Worm (Caenorhabditis elegans) whole organism, dauer: ENCODE measurements around the gene frpr-19.

Experiments used
- unc-62 ChIP-seq: sonication (generic microtip); optimal IDR thresholded peaks from 2 replicates; lab custom pipeline; 2017; ENCODE audit warnings: missing biosample characterization, missing genetic modification reagents, missing genetic modification characterization

Gene frpr-19

DNA sequence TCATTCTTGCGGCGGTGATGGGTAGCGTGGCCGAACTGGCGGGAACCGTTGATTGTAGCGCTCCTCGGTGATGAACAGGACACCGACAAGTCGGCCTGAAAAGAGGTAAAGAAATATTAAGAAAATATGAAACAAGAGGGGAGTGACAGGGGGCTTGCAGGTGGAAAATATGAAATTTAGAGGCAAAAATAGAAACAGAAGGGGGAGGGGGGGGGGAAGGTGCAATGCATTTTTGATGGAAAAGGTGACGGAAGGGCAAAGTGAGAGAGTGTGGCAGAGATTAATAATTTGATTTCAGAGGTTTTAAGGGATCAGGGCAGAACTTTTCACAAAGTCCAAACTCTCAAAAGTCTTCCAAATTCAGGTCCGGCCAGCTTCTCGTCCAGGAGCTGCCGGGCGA is at the start of gene frpr-19:
TSS of gene frpr-19 (minus strand) at position 101 of the 400 bp plus-strand sequence.
- no peak for TF ChIP-seq unc-62

DNA sequence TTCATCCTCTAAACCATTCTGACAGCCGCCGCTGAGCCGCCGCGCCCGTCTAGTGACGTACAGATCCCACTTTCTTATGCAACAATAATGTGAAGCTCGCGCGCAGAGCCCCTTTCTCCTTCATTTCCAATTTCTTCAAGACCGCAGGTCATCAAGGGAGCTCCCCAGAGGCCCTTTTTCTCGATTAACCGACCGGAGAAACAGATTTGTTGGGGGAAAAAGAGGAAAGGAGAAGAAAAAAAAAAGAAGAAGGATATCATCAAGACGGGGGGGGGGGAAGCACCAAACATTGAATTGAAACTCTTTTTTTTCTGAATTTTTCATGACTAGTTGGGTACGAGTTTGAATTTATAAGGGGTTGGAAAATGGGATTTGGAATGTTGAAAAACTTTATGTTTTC is 45.9 kb upstream of the frpr-19 start:
- TF ChIP-seq unc-62 = no peak

DNA sequence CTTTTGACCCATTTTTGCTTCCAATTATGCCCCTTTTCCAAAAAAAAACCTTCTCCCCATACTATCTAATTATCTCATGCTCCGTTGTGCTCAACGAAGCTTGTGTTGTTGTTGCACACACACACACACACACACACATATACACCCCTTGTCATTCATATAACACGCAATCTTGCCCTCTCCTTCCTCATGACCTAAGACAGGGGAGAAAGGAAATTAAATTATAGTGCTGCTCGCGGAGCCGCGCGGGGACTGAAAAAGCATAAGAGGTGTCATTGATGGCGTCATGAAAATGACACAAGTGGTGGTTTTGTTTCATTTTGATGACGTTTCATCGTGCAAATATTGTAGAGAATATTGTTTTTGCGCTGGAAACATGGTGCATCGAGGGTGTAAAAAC is 45.3 kb upstream of the frpr-19 start:
- TF ChIP-seq unc-62 = no peak

DNA sequence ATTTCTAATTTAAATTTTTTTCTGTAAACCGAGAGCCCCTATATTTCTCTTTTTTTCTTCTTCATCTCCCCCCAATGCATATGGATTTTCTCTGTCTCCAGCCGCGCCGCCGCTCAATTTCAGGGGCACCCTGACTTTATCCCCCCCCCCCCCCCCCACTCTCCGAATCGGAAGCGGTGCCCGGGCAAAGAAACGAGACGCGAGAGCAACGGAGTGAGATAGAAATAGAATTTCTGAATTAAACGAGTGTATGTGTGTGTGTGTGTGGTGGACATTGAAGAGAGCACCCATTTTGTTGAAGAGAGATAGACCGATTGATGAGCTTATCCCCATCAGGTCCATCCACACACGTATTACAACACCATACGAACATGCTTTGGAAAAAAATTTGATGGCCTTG is 44.3 kb upstream of the frpr-19 start:
- no peak for TF ChIP-seq unc-62

DNA sequence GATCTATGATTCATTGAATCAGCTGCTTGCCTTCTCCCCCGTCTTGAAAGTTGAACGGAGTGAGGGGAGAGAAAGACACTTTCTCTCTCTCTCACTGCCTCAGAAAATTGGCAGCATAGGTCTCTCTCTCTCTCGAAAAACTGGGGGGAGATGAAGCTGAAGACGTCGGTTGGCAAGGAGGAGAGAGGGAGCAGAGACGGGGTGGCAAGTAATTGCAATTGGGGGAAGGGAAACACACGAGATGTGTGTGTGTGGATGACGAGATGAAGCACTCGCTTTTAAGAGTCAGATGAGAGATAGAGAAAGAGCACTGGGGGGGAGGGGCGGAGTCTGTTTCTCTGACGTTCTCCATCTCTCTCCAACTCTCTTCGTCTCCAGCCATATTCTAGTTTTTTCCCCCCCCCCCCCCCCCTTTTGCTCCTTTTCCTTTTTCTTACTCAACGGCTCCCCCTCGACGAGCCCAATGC is 42.6 kb upstream of the frpr-19 start, which contains the start of gene cmk-1:
TSS of gene cmk-1 (plus strand) at position 417 of the 467 bp plus-strand sequence.
- no peak for TF ChIP-seq unc-62

DNA sequence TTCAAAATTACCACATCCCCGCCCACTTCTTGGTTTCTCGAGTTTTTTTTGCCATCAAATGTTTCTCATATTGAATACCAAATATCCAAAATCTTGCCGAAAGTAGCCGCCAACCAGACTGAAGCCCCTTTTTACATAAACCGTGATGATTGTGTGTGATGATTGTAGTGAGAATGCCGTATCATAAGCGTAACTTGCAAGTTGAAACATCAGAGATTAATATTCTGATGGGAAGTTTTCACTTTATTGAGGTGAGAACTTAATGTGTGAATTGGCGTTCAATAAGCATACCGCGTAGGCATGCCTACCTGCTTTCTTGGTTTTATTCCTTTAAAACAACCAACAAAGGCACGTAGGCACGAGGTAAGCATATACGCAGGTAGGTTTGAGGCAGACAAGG is 40.1 kb upstream of the frpr-19 start, which contains the start of gene Y38C1BA.4:
TSS of gene Y38C1BA.4 (plus strand) at position 301 of the 400 bp plus-strand sequence.
- TF ChIP-seq unc-62 = no peak

DNA sequence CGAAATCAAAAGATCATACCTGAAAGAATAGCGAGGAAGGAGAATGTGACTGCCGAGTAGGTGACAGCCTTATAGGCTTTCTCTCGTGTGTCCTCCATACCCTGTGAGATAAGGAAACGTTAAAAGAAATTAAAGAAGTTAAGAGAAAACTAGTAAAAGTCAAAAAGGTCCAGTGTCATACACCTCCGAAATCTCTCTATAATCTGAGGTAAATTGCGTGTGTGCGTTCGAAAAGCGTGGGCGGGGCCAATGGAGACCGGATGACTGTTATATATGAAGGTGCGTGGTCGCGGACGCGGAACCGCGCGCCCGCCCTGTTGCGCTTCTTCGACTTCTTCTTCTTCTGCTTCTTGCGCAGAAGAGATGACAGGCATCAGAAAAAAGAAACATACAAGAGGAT is 38.7 kb upstream of the frpr-19 start, which contains the start of gene col-109:
TSS of gene col-109 (minus strand) at position 101 of the 400 bp plus-strand sequence.
- TF ChIP-seq unc-62 = no peak

DNA sequence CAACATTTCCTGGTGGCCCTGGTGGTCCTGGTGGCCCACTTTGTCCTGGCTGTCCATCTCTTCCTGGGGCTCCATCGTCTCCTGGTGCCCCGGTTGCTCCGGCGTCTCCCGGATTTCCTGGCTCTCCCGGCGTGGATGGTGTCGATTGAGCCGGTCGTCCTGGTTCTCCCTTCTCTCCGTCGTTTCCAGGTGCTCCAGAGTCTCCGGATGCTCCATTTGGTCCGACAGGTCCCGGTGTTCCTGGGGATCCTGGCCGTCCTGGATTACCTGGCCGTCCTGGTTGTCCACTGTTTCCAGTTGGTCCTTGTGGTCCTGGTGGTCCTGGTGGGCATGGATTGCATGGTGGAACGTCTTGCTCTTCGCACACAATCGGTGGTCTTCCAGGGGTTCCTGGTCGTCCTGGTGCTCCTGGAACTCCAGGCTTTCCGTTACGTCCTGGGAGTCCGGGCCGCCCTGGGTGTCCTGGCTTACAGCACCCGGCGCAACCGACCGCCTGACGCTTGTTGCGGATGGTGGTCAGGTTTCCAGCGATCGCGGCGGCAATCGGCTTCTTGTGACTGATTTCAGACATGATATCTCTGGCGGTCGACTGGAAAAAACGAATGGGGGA is 37.1 kb upstream of the frpr-19 start:
- no peak for TF ChIP-seq unc-62

DNA sequence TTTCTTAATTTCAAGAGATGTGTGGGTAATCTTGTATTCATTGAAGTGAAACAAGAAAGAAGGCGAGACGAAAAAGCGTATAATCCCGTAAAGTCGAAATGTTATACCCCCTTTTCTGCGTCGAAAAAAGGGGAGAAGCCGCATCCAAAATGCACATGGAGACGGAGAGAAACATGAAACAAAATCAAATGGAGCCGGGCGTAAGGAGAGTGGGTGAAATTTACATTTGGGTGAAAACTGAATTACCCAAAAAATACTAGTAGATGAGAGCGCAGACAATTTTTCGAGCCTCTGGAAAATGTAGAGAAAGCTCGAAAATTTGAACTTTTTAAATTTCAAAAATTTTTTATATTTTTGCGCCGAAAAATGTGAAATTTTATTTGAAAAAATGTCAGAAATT is 34.8 kb upstream of the frpr-19 start:
- no peak for TF ChIP-seq unc-62

DNA sequence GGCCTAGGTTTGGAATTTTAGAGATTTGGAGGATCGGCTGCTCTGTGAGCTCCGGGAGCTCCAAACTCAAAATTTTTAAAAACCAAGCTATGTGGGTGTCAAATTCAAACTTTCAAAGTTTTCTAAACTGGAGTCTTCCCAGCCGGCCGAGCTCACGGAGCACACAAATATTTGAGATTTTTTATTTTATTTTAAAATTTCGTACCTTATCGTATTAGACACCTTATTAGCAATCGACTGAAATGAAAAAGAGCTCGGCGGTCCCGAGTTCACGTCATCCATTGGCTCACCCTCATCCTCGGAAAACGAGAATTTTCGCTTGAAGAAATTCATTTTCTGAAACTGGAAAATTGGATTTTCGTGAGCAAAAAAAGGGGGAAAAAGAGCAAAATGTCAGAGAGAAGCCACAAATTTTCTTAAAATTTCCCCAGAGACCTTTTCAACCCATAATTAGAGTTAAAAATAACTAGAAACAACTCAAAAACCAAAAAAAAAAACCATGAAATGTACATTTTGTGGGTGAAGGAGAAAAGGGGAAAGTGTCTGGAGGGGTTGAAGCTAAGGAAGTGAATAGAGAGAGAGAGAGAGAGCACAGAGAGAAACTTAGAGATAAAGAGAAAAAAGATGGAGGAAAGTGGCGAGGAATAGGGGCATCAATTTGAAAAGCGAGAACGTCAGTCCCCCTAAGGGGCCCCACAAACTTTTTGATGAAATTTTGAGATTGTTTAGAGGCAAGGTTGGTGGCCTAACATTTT is 33.5 kb upstream of the frpr-19 start, which contains the start of gene snn-1:
TSS of gene snn-1 (minus strand) at position 355 of the 755 bp plus-strand sequence.
- no peak for TF ChIP-seq unc-62

DNA sequence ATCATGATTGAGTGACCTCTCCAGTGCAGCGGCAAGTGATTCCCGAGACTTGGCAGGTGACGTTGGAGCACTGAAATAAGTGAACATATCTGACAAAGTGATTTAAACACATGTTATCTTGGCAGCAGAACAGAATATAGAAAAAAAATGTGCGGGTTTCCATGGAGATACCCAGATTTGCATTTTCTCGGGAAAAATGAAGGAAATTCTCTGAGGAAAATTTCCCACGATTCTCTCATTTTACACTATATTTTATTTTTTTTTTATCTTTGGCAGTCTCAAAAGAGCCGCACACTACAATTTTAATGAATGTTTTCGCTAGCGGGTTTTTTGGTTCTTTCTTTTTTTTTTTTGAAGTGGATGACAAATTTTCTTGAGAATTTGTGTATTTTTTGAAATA is 32.4 kb upstream of the frpr-19 start:
- TF ChIP-seq unc-62 = no peak

DNA sequence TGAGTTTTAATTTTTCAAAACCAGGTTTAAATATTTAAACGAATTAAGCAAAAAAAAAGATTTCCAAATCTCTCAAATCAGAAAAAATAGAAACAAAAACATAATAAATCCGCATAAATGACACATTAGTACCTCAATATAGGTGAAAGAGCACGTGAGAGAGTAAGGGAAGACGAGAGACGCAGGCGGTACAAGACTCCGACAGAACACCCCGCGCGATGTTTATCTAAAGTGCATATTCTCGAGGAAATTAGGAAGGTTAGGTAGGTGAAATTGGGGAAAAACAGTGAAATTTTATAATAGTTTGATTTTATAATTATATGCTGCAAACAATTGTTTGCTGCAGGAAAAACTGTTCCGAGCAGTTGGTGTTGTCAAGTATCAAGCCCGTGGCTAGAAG is 23.2 kb upstream of the frpr-19 start:
- no peak for TF ChIP-seq unc-62

DNA sequence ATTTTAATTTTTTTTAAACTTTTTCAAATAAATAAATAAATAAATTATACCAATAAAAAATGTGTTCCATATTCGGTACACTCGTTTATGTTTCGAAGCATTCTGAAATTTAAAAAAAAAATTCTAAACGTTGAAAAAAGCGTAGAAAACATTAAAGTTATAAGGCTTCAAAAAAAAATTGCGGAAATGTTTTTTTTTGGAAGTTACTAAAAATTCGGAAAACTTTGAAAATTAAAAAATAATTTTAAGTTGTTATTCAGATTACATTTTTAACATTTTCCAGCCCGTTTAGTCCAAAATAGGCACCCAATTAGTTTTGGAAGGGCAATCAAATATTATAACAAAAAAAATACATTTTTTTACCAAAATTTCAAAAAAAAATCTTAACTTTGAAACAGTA is 22.4 kb upstream of the frpr-19 start, which contains the start of gene Y38C1BA.1:
TSS of gene Y38C1BA.1 (minus strand) at position 101 of the 400 bp plus-strand sequence.
- TF ChIP-seq unc-62 = no peak

DNA sequence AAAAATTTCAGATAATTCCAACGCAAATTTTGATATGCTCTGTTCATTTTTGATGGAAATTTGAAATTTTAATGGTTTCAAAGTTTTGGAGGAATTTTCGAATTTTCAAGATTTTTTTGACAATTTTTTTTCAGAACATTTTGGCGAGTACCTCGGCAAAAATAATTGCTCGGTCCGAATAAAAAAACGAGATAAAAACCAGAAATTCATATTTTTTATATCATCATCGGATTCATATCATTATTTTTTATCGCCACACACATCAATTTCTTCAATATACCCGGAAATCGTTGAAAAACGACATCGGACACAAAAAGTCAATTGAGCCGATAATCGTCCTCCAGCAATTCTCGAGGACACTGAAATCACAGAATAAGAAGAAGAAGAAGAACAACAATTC is 10.3 kb upstream of the frpr-19 start:
- no peak for TF ChIP-seq unc-62

DNA sequence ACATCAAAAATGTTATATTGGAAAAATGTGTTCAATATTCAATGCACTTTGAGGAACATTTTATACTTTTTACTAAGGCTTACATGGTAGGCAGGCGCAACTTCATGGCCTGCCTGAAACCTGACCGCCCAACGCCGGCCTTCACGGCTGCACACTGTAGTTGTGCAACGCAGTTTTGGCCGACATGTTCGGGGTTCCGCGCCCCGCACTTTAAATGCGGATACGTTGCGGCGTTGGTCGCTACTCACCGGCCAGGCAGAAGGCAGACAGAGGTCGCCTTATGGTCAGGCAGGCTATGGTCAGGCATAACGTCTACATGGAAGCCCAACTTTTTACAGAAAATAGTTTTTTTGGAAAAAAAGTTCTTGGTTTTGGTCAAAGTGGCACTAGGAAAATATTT is 9.2 kb upstream of the frpr-19 start:
- no peak for TF ChIP-seq unc-62

DNA sequence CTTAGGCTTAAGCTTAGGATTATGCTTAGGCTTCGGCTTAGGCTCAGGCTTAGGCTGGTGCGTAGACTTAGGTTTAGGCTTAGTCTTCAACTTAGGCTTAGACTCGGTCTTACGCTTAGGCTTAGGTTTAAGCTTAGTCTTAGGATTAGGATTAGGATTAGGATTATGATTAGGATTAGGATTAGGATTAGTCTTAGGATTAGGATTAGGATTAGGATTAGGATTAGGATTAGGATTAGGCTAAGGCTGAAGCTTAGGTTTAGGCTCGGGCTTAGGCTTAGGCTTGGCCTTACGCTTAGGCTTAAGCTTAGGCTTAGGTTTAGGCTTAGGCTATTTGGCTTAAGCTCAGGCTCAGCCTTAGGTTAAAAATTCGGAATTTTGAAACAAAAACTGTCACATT is 3.7 kb upstream of the frpr-19 start:
- TF ChIP-seq unc-62 = no peak

DNA sequence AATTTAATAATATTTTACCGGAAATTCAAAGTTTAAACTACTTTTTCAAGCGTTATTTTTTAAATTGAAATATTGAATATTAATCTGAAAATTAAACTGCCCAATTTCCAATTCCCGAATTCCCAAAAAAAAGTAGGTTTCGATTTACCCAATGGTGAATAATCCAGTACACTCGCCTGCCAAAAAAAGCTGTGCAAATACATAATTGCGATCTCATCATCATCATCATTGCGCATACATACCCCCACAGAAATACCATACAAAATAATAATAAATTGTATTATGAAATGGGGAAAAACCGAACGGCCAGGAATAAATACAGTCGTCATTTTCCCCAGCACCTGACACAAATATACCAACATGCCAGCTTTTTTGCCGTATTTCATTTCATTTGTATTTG is 9.6 kb downstream of the frpr-19 start, which contains the start of gene Y41D4A.1:
TSS of gene Y41D4A.1 (plus strand) at position 301 of the 400 bp plus-strand sequence.
- TF ChIP-seq unc-62 = no peak

DNA sequence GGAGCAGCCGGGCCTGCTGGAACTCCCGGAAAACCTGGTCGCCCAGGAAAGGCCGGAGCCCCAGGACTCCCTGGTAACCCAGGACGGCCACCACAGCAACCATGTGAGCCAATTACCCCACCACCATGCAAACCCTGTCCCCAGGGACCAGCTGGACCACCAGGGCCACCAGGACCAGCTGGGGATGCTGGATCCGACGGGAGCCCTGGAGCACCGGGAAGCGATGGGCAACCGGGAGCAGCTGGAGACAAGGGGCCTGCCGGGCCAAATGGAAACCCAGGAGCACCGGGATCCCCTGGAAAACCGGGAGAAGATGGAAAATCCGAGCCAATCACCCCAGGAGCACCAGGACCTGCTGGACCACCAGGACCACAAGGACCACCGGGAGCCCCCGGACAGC is 12.4 kb downstream of the frpr-19 start:
- TF ChIP-seq unc-62 = no peak
